Worm (Caenorhabditis elegans) whole organism, young adult: ENCODE results near the gene myo-6.

ENCODE experiments used
- B0336.3 ChIP-seq: fragments of 200-800 bp; sonication (Bioruptor generic); IDR thresholded peaks from 2 replicates; pipeline ENCODE4 v1.3.6; 2022; ENCODE audit warnings: missing genetic modification characterization, missing compliant biosample characterization
- C17E4.6 ChIP-seq: fragments of 200-800 bp; sonication (Bioruptor generic); IDR thresholded peaks from 2 replicates; pipeline ENCODE4 v1.3.6; 2022; ENCODE audit warnings: missing genetic modification reagents, missing genetic modification characterization, missing compliant biosample characterization
- D2030.7 ChIP-seq: fragments of 200-800 bp; sonication (Bioruptor generic); IDR thresholded peaks from 2 replicates; pipeline ENCODE4 v1.3.6; 2022; ENCODE audit warnings: missing genetic modification reagents, missing genetic modification characterization, missing compliant biosample characterization
- F23B12.7 ChIP-seq: sonication (generic microtip); optimal IDR thresholded peaks from 2 replicates; lab custom pipeline; 2017; ENCODE audit warnings: missing genetic modification characterization, mild to moderate bottlenecking, missing compliant biosample characterization, antibody characterized with exemption, moderate library complexity; ENCODE audit not compliant: insufficient read depth
- F39B2.1 ChIP-seq: fragments of 200-800 bp; sonication (Bioruptor generic); IDR thresholded peaks from 2 replicates; pipeline ENCODE4 v1.3.6; 2022; ENCODE audit warnings: missing genetic modification reagents, missing genetic modification characterization, missing compliant biosample characterization
- F57C9.4 ChIP-seq: sonication (generic microtip); optimal IDR thresholded peaks from 2 replicates; lab custom pipeline; 2017; ENCODE audit warnings: mild to moderate bottlenecking, missing genetic modification characterization, missing compliant biosample characterization
- K11D2.4 ChIP-seq: fragments of 200-800 bp; sonication (Bioruptor generic); IDR thresholded peaks from 2 replicates; pipeline ENCODE4 v1.3.6; 2022; ENCODE audit warnings: missing genetic modification reagents, missing genetic modification characterization, missing compliant biosample characterization
- T07F8.4 ChIP-seq: sonication (generic microtip); optimal IDR thresholded peaks from 2 replicates; lab custom pipeline; 2016; ENCODE audit warnings: mild to moderate bottlenecking, missing genetic modification characterization, moderate library complexity, missing compliant biosample characterization
- Y53G8AR.9 ChIP-seq: fragments of 200-800 bp; sonication (Bioruptor generic); conservative IDR thresholded peaks from 2 replicates; pipeline ENCODE4 v1.3.6; 2022; ENCODE audit warnings: missing genetic modification reagents, missing genetic modification characterization, missing compliant biosample characterization
- Y56A3A.18 ChIP-seq: fragments of 200-800 bp; sonication (Bioruptor generic); IDR thresholded peaks from 2 replicates; pipeline ENCODE4 v1.3.6; 2022; ENCODE audit warnings: missing genetic modification reagents, missing genetic modification characterization, missing compliant biosample characterization
- Y67H2A.10 ChIP-seq: fragments of 200-800 bp; sonication (Bioruptor generic); conservative IDR thresholded peaks from 2 replicates; pipeline ENCODE4 v1.3.6; 2022; ENCODE audit warnings: missing genetic modification reagents, missing genetic modification characterization, missing compliant biosample characterization
- Y79H2A.3 ChIP-seq: fragments of 200-800 bp; sonication (Bioruptor generic); conservative IDR thresholded peaks from 2 replicates; pipeline ENCODE4 v1.3.6; 2022; ENCODE audit warnings: missing genetic modification reagents, missing genetic modification characterization, missing compliant biosample characterization
- Y95B8A.8 ChIP-seq: fragments of 200-800 bp; sonication (Bioruptor generic); IDR thresholded peaks from 2 replicates; pipeline ENCODE4 v1.3.6; 2022; ENCODE audit warnings: missing genetic modification reagents, missing genetic modification characterization, missing compliant biosample characterization
- ZK185.1 ChIP-seq: sonication (generic microtip); optimal IDR thresholded peaks from 2 replicates; lab custom pipeline; 2016; ENCODE audit warnings: mild to moderate bottlenecking, missing genetic modification characterization, missing compliant biosample characterization; ENCODE audit not compliant: poor library complexity, severe bottlenecking
- attf-5 ChIP-seq: fragments of 200-800 bp; sonication (Bioruptor generic); optimal IDR thresholded peaks from 2 replicates; lab custom pipeline; 2018; ENCODE audit warnings: mild to moderate bottlenecking, missing genetic modification characterization, missing compliant biosample characterization
- ceh-27 ChIP-seq: fragments of 200-800 bp; sonication (Bioruptor generic); optimal IDR thresholded peaks from 2 replicates; lab custom pipeline; 2018; ENCODE audit warnings: mild to moderate bottlenecking, missing genetic modification characterization, moderate library complexity, missing compliant biosample characterization
- ceh-40 ChIP-seq: fragments of 200-800 bp; sonication (Bioruptor generic); IDR thresholded peaks from 2 replicates; pipeline ENCODE4 v1.3.6; 2022; ENCODE audit warnings: missing genetic modification characterization, missing compliant biosample characterization
- die-1 ChIP-seq: sonication (generic microtip); optimal IDR thresholded peaks from 2 replicates; lab custom pipeline; 2016; ENCODE audit warnings: missing genotype, mild to moderate bottlenecking, missing genetic modification characterization, missing compliant biosample characterization
- dox-1 ChIP-seq: fragments of 200-800 bp; sonication (Bioruptor generic); IDR thresholded peaks from 2 replicates; pipeline ENCODE4 v1.3.6; 2022; ENCODE audit warnings: missing genetic modification reagents, missing genetic modification characterization, missing compliant biosample characterization
- dpl-1 ChIP-seq: fragments of 150-350 bp; optimal IDR thresholded peaks from 2 replicates; lab custom pipeline; 2014; ENCODE audit warnings: missing biosample characterization, missing genetic modification reagents, missing genetic modification characterization
- egl-44 ChIP-seq: fragments of 200-800 bp; sonication (Bioruptor generic); IDR thresholded peaks from 2 replicates; pipeline ENCODE4 v1.3.6; 2022; ENCODE audit warnings: missing genetic modification reagents, missing genetic modification characterization, missing compliant biosample characterization
- fkh-3 ChIP-seq: sonication (generic microtip); optimal IDR thresholded peaks from 2 replicates; lab custom pipeline; 2016; ENCODE audit warnings: mild to moderate bottlenecking, missing genetic modification characterization, missing compliant biosample characterization
- hmg-1.2 ChIP-seq: fragments of 200-800 bp; sonication (Bioruptor generic); IDR thresholded peaks from 2 replicates; pipeline ENCODE4 v1.3.6; 2022; ENCODE audit warnings: missing genetic modification reagents, missing genetic modification characterization, missing compliant biosample characterization
- hrde-1 ChIP-seq: sonication (generic microtip); optimal IDR thresholded peaks from 2 replicates; lab custom pipeline; 2016; ENCODE audit warnings: missing genetic modification characterization, mild to moderate bottlenecking, missing compliant biosample characterization, moderate library complexity, missing genotype, missing genetic modification reagents, borderline replicate concordance
- let-607 ChIP-seq, 2 experiments: fragments of 200-800 bp in 1 of 2; sonication (Bioruptor generic) in 1 of 2; sonication (generic microtip) in 1 of 2; optimal IDR thresholded peaks; 2 replicates each; lab custom pipeline; 2016 to 2018; ENCODE audit warnings: mild to moderate bottlenecking in 2 of 2, missing compliant biosample characterization in 2 of 2, missing genetic modification characterization in 2 of 2, moderate library complexity in 2 of 2, missing genotype in 1 of 2
- lin-35 ChIP-seq, 3 experiments: fragments of 150-350 bp in 2 of 3; sonication (generic microtip) in 1 of 3; optimal IDR thresholded peaks; 2 replicates each; lab custom pipeline; 2014 to 2018; ENCODE audit warnings: missing biosample characterization in 3 of 3, missing genetic modification characterization in 3 of 3, missing genetic modification reagents in 3 of 3
- lin-54 ChIP-seq: fragments of 200-800 bp; sonication (Bioruptor generic); optimal IDR thresholded peaks from 2 replicates; lab custom pipeline; 2018; ENCODE audit warnings: mild to moderate bottlenecking, missing genetic modification characterization, missing compliant biosample characterization
- madf-10 ChIP-seq: sonication (generic microtip); optimal IDR thresholded peaks from 2 replicates; lab custom pipeline; 2016; ENCODE audit warnings: mild to moderate bottlenecking, missing genetic modification characterization, missing compliant biosample characterization
- madf-6 ChIP-seq: fragments of 200-800 bp; sonication (Bioruptor generic); IDR thresholded peaks from 2 replicates; pipeline ENCODE4 v1.3.6; 2022; ENCODE audit warnings: missing genetic modification reagents, missing genetic modification characterization, missing compliant biosample characterization
- mcd-1 ChIP-seq: fragments of 200-800 bp; sonication (Bioruptor generic); IDR thresholded peaks from 2 replicates; pipeline ENCODE4 v1.3.6; 2022; ENCODE audit warnings: missing genetic modification reagents, missing genetic modification characterization, missing compliant biosample characterization
- mxl-1 ChIP-seq: sonication (generic microtip); optimal IDR thresholded peaks from 2 replicates; lab custom pipeline; 2016; ENCODE audit warnings: missing genetic modification characterization, missing compliant biosample characterization
- nfya-2 ChIP-seq: fragments of 200-800 bp; sonication (Bioruptor generic); IDR thresholded peaks from 2 replicates; pipeline ENCODE4 v1.3.6; 2022; ENCODE audit warnings: missing genetic modification reagents, missing genetic modification characterization, missing compliant biosample characterization
- nfyb-1 ChIP-seq: fragments of 200-800 bp; sonication (Bioruptor generic); IDR thresholded peaks from 2 replicates; pipeline ENCODE4 v1.3.6; 2022; ENCODE audit warnings: missing genetic modification reagents, missing genetic modification characterization, missing compliant biosample characterization
- nhr-120 ChIP-seq: fragments of 200-800 bp; sonication (Bioruptor generic); IDR thresholded peaks from 2 replicates; pipeline ENCODE4 v1.3.6; 2022; ENCODE audit warnings: missing genetic modification characterization, missing compliant biosample characterization
- nhr-179 ChIP-seq: sonication (generic microtip); optimal IDR thresholded peaks from 2 replicates; lab custom pipeline; 2016; ENCODE audit warnings: mild to moderate bottlenecking, missing genetic modification characterization, missing compliant biosample characterization
- nhr-80 ChIP-seq: sonication (generic microtip); optimal IDR thresholded peaks from 2 replicates; lab custom pipeline; 2016; ENCODE audit warnings: missing genetic modification characterization, missing compliant biosample characterization
- pbrm-1 ChIP-seq: fragments of 200-800 bp; sonication (Bioruptor generic); IDR thresholded peaks from 2 replicates; pipeline ENCODE4 v1.3.6; 2022; ENCODE audit warnings: missing genetic modification reagents, missing genetic modification characterization, missing compliant biosample characterization
- rcor-1 ChIP-seq: fragments of 200-800 bp; sonication (Bioruptor generic); IDR thresholded peaks from 2 replicates; pipeline ENCODE4 v1.3.6; 2022; ENCODE audit warnings: missing genetic modification reagents, missing genetic modification characterization, missing compliant biosample characterization
- rec-8 ChIP-seq, 2 experiments: sonication (generic microtip); optimal IDR thresholded peaks; 2 replicates each; lab custom pipeline; 2016; ENCODE audit warnings: mild to moderate bottlenecking in 2 of 2, missing genetic modification characterization in 2 of 2, missing genetic modification reagents in 2 of 2, missing genotype in 2 of 2, missing biosample characterization in 1 of 2, missing compliant biosample characterization in 1 of 2, moderate library complexity in 1 of 2
- sea-2 ChIP-seq: fragments of 200-800 bp; sonication (Bioruptor generic); IDR thresholded peaks from 2 replicates; pipeline ENCODE4 v1.3.6; 2022; ENCODE audit warnings: missing genetic modification characterization, missing compliant biosample characterization
- somi-1 ChIP-seq: fragments of 200-800 bp; sonication (Bioruptor generic); optimal IDR thresholded peaks from 2 replicates; lab custom pipeline; 2018; ENCODE audit warnings: mild to moderate bottlenecking, missing genetic modification characterization, missing compliant biosample characterization
- sptf-2 ChIP-seq: fragments of 200-800 bp; sonication (Bioruptor generic); optimal IDR thresholded peaks from 2 replicates; lab custom pipeline; 2018; ENCODE audit warnings: mild to moderate bottlenecking, missing genetic modification characterization, missing compliant biosample characterization
- tbp1 ChIP-seq: fragments of 200-800 bp; sonication (Bioruptor generic); optimal IDR thresholded peaks from 2 replicates; lab custom pipeline; 2018; ENCODE audit warnings: mild to moderate bottlenecking, missing genetic modification characterization, missing compliant biosample characterization
- tlf-1 ChIP-seq: fragments of 200-800 bp; sonication (Bioruptor generic); optimal IDR thresholded peaks from 2 replicates; lab custom pipeline; 2018; ENCODE audit warnings: mild to moderate bottlenecking, missing genetic modification characterization, missing compliant biosample characterization
- unc-130 ChIP-seq: sonication (generic microtip); optimal IDR thresholded peaks from 2 replicates; lab custom pipeline; 2016; ENCODE audit warnings: missing genetic modification reagents, missing genetic modification characterization, missing compliant biosample characterization
- unc-62 ChIP-seq: fragments of 150-350 bp; optimal IDR thresholded peaks from 2 replicates; lab custom pipeline; 2014; ENCODE audit warnings: missing biosample characterization, missing genetic modification reagents, missing genetic modification characterization
- ztf-18 ChIP-seq: sonication (generic microtip); optimal IDR thresholded peaks from 2 replicates; lab custom pipeline; 2016; ENCODE audit warnings: missing genotype, mild to moderate bottlenecking, missing genetic modification characterization, missing compliant biosample characterization
- ztf-22 ChIP-seq: fragments of 200-800 bp; sonication (Bioruptor generic); optimal IDR thresholded peaks from 2 replicates; lab custom pipeline; 2018; ENCODE audit warnings: mild to moderate bottlenecking, missing genetic modification characterization, moderate library complexity, missing compliant biosample characterization
- ztf-26 ChIP-seq: sonication (generic microtip); optimal IDR thresholded peaks from 2 replicates; lab custom pipeline; 2017; ENCODE audit warnings: missing genetic modification characterization, missing compliant biosample characterization

myo-6 gene

ce11 chrIII:13377249-13377648, 32.3 kb upstream of the myo-6 start (continued):
- TF ChIP-seq Y95B8A.8 (GFP tag; lab: Robert Waterston, UW) (no peak), F23B12.7 (tag; lab: Kevin White, UChicago) (no peak), die-1 (tag; lab: Kevin White, UChicago) (no peak), sptf-2 (GFP tag; lab: Kevin White, UChicago) (no peak), nhr-80 (tag; lab: Kevin White, UChicago) (peak; percentile 91), Y53G8AR.9 (GFP tag; lab: Robert Waterston, UW) (no peak), tbp1 (peak; percentile 6), somi-1 (GFP tag; lab: Kevin White, UChicago) (no peak), D2030.7 (no peak), Y79H2A.3 (GFP tag; lab: Robert Waterston, UW) (no peak), T07F8.4 (no peak), mcd-1 (peak; percentile 49; the same call in 1 of the 2 replicates), unc-130 (GFP tag; lab: Kevin White, UChicago) (no peak), lin-54 (GFP tag; lab: Kevin White, UChicago) (peak; percentile 33), ztf-26 (tag; lab: Kevin White, UChicago) (no peak), rec-8 (tag; optimal IDR thresholded peaks at IDR 0.05; lab: Kevin White, UChicago) (no peak), ztf-22 (no peak), sea-2 (GFP tag; lab: Robert Waterston, UW) (no peak), ceh-27 (GFP tag; lab: Kevin White, UChicago) (no peak), F39B2.1 (GFP tag; lab: Robert Waterston, UW) (no peak), unc-62 (GFP tag; lab: Kevin White, UChicago) (no peak), hmg-1.2 (GFP tag; lab: Robert Waterston, UW) (peak; percentile 91), nfyb-1 (peak; percentile 71; the same call in 1 of the 2 replicates), attf-5 (peak; percentile 71), ceh-40 (GFP tag; lab: Robert Waterston, UW) (no peak), K11D2.4 (GFP tag; lab: Robert Waterston, UW) (peak; percentile 72), let-607 (tag; optimal IDR thresholded peaks at IDR 0.05; lab: Kevin White, UChicago) (peak in 1 of 2 experiments; percentile 52), C17E4.6 (GFP tag; lab: Robert Waterston, UW) (no peak), nhr-179 (tag; lab: Kevin White, UChicago) (no peak), tlf-1 (GFP tag; lab: Kevin White, UChicago) (no peak), Y67H2A.10 (no peak), dpl-1 (no peak), nhr-120 (GFP tag; lab: Robert Waterston, UW) (no peak), Y56A3A.18 (GFP tag; lab: Robert Waterston, UW) (no peak), pbrm-1 (GFP tag; lab: Robert Waterston, UW) (no peak), mxl-1 (tag; lab: Kevin White, UChicago) (no peak), nfya-2 (GFP tag; lab: Robert Waterston, UW) (no peak), hrde-1 (tag; lab: Kevin White, UChicago) (no peak), ZK185.1 (tag; lab: Kevin White, UChicago) (no peak), madf-10 (no peak), madf-6 (GFP tag; lab: Robert Waterston, UW) (no peak), dox-1 (GFP tag; lab: Robert Waterston, UW) (no peak), fkh-3 (tag; lab: Kevin White, UChicago) (no peak), rcor-1 (GFP tag; lab: Robert Waterston, UW) (no peak), B0336.3 (GFP tag; lab: Robert Waterston, UW) (no peak; the same call in 1 of the 2 replicates), egl-44 (GFP tag; lab: Robert Waterston, UW) (no peak), lin-35 (GFP tag; optimal IDR thresholded peaks at IDR 0.05; lab: Kevin White, UChicago) (peak in 1 of 3 experiments; percentile 53), ztf-18 (tag; lab: Kevin White, UChicago) (peak; percentile 61), F57C9.4 (no peak)
